Worm (Caenorhabditis elegans) whole organism, L4/young adult: Measurements from ENCODE around the gene tag-250.

Experiments used
- W03F9.2 ChIP-seq: fragments of 150-350 bp; optimal IDR thresholded peaks from 2 replicates; lab custom pipeline; 2014; ENCODE audit warnings: missing biosample characterization, missing genetic modification characterization
- dao-5 ChIP-seq: sonication (generic microtip); optimal IDR thresholded peaks from 2 replicates; lab custom pipeline; 2016; ENCODE audit warnings: missing genotype, missing genetic modification characterization, moderate library complexity, missing compliant biosample characterization
- him-1 ChIP-seq: sonication (generic microtip); optimal IDR thresholded peaks from 2 replicates; lab custom pipeline; 2016; ENCODE audit warnings: missing genotype, missing genetic modification reagents, missing genetic modification characterization, missing compliant biosample characterization

Gene tag-250

DNA sequence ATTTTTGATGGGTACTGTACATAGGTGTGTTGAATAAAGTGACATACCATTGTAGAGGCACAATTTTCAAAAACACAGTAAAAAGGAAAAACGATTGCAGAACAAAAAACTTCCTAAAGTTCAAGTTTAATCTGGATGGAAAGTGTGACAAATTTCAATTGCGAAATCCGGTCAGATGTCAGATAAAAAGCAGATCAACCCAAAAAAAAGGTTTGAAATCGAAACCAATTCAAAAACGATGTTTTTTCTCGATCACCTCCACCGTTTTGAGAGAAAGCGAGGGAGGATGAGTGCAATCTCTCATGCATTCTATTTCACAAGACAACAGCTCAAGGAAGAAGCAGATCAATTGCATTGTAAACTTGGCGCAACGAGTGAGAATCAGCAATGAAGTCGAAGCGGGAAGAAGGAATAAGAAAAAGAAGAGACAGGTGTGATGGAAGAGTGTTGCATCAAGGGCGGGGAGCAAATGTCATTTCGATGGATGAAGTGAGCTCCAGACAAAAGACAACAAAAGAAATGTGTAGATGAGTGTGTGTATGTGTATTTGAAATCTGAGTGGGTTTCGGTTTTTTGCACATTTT, 44.5 kb downstream of the tag-250 start:
- TF ChIP-seq him-1 = no peak
- no peak for TF ChIP-seq dao-5

DNA sequence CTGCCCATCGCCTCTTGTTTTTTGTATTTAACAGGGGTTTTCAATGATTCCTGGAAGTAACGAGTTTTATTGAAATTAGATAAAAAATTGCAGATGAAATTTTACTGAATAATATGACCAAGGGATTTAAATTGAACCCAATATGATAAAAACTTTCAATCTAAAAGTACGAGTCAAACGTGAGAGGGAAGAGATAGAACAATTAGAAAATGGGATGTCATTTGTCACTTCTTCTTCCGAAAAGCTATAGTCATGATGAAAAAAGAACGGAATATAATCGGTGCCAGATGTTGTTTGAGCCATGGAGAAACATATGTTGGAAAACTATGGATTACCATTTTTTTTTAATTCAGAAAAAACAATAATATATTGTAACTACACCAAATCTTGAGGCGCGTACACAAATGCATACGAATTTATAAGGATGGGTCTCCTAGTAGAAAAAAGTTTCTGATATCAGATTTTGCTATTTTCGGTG, 45.8 kb downstream of the tag-250 start, which contains the start of gene sup-18:
Gene sup-18, minus strand, starts transcription at position 51 of the 478 bp plus-strand sequence.
- TF ChIP-seq him-1 = no peak
- TF ChIP-seq dao-5 = no peak
- TF ChIP-seq W03F9.2 = no peak

DNA sequence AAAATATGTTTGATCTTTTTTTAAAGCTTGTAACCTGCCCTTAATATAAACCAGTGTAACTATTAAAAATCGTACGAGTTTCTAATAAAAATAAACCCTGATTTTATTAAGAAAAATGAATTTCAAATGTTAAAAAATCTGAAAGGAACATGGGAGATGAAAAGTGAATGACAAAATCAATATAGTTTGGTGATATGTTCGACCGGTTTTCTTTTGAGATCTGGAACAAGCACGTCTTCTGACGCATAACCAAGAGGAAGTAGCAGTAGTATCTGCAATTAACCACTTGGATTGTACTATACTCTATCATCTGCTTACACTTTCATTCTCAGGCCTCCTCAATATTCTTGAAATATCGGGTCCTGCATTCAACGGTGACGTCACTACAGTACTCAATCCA, 47.6 kb downstream of the tag-250 start:
- TF ChIP-seq W03F9.2 (no peak), him-1 (no peak), dao-5 (no peak)

- TF ChIP-seq dao-5 (no peak), him-1 (no peak), W03F9.2 (no peak)
Measured at ce11 chrIII:7873481-7873880, 51.2 kb downstream of the tag-250 start, which contains the start of gene tyr-1. TSS of gene tyr-1 (plus strand) at chrIII:7873781.

DNA sequence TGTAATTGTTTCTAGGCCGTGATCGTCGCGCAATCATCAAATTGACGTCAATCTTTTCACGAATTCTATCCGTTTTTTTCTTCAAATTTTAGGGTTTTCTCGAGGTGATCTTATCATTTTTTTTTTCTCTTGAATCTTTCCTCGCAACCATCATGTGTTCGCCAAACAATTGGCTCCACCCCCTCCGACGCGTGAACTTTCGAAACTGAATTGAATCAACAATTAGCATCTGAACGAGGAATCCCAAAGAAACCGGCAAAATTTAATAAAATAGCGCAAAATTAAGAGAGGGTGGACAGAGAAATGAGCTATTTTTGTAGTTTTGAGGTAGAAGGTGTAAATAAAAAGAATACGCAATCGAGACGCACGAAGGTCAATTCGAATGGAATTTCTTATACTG, 51.9 kb downstream of the tag-250 start:
- TF ChIP-seq dao-5 (no peak), W03F9.2 (no peak), him-1 (no peak)
